Worm (Caenorhabditis elegans): ENCODE results near the gene lgc-25.

The lgc-25 gene

DNA sequence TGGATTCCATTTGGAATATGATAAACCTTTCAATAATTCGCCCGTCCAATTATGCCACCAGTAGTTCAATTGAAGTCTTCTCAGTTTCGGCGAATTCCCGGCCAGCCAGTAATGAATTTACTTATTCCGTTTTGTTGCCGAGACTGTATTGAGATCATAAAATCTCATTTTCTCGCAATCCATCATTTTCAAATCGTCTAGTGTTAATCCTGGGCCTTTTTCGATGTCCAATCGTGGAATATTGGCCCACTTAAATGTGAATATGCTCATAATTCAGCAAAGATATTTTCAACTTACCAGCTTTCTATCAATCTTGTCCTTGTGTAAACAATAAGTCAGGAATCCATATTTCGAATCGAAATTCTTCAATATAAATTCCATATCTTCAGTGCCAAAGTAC is 8.9 kb downstream of the lgc-25 start:
- TF ChIP-seq pes-1 (GFP tag; IDR thresholded peaks at IDR 0.05) (no peak), B0310.2 (tag; optimal IDR thresholded peaks at IDR 0.05) (no peak), tbx-11 (GFP tag; IDR thresholded peaks at IDR 0.05) (no peak), hnd-1 (tag; optimal IDR thresholded peaks at IDR 0.05) (no peak), tbx-37 (GFP tag; conservative IDR thresholded peaks at IDR 0.05) (no peak), hmbx-1 (tag; optimal IDR thresholded peaks at IDR 0.05) (no peak), sea-1 (GFP tag; conservative IDR thresholded peaks at IDR 0.05) (no peak), ceh-36 (tag; optimal IDR thresholded peaks at IDR 0.05) (no peak), flt-1 (GFP tag; IDR thresholded peaks at IDR 0.05) (no peak), F13C5.2 (tag; optimal IDR thresholded peaks at IDR 0.05) (no peak)

DNA sequence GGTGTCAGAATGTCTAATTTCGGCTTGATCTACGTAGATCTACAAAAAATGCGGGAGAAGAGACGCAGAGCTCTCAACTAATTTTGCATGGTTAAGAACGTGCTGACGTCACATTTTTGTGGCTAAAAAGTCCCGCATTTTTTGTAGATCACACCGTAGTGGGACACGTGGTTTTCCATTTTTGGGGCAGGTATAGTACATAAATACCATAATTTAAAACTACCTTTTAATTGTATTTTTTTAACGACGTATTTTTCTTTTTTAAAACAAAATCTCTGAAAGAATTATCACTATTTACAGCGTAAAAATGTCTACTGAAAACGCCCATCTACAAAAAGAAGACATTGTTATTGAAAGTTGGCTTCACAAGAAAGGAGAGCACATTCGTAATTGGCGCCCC is 14.1 kb downstream of the lgc-25 start, which contains the start of gene akt-2:
Gene akt-2, plus strand, starts transcription at position 301 of the 400 bp plus-strand sequence.
- TF ChIP-seq hnd-1 (tag; optimal IDR thresholded peaks at IDR 0.05) = no peak
- no peak for TF ChIP-seq hmbx-1 (tag; optimal IDR thresholded peaks at IDR 0.05)
- TF ChIP-seq scrt-1 (GFP tag; IDR thresholded peaks at IDR 0.05) = no peak
- TF ChIP-seq B0310.2 (tag; optimal IDR thresholded peaks at IDR 0.05) = no peak
- TF ChIP-seq tbx-37 (GFP tag; conservative IDR thresholded peaks at IDR 0.05) = no peak
- no peak for TF ChIP-seq flt-1 (GFP tag; IDR thresholded peaks at IDR 0.05)
- no peak for TF ChIP-seq ets-7 (tag; optimal IDR thresholded peaks at IDR 0.05)
- no peak for TF ChIP-seq ceh-36 (tag; optimal IDR thresholded peaks at IDR 0.05)
- no peak for TF ChIP-seq hmg-4 (GFP tag; optimal IDR thresholded peaks at IDR 0.05)
- no peak for TF ChIP-seq tra-4 (tag; optimal IDR thresholded peaks at IDR 0.05)
- TF ChIP-seq F13C5.2 (tag; optimal IDR thresholded peaks at IDR 0.05) = no peak
- TF ChIP-seq ceh-13 (GFP tag; optimal IDR thresholded peaks at IDR 0.05) = no peak
- no peak for TF ChIP-seq aly-1 (tag; optimal IDR thresholded peaks at IDR 0.05)
- no peak for TF ChIP-seq pes-1 (GFP tag; IDR thresholded peaks at IDR 0.05)
- no peak for TF ChIP-seq tbx-11 (GFP tag; IDR thresholded peaks at IDR 0.05)
- no peak for TF ChIP-seq ama-1 (optimal IDR thresholded peaks at IDR 0.05)
- no peak for TF ChIP-seq sea-1 (GFP tag; conservative IDR thresholded peaks at IDR 0.05)

DNA sequence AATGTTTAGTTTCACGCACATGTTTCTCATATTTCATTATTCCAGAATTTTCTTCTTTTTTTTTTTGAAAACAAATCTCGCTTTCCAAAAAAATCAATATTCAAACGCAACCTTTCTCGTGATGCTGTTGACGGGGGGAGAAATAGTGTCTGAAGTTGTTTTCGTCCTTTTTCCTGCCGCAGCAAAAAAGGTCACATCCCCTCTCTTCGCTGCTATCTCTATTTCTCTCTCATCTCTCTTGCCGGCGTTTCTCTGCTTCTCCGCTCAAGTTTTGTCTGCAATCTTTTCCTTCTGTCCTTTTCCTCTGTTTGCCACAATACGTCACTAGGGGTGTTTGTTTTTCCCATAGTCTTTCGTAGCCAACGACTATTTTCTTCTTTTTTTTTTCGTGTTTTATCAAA is 14.8 kb downstream of the lgc-25 start:
- TF ChIP-seq sea-1 (GFP tag; conservative IDR thresholded peaks at IDR 0.05) (no peak), hmbx-1 (tag; optimal IDR thresholded peaks at IDR 0.05) (no peak), scrt-1 (GFP tag; IDR thresholded peaks at IDR 0.05) (no peak)

DNA sequence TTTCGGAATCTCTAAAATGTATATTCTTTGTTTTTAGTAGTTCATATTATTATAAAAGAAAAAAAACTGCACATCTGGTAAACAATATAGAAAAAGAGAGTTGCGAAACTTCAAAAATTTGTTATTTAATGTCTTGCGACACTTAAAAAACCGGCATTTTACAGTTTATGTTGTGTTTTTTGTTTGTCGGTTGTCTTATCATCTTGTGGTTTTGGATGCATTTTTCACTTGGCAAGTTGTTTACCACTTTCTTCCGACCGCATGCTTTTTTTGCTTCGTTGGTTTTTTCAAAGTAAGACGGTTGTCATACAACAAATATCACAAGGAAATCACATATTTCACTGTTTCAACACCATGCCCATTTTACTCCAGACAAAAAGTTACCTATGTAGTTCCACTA is 15.9 kb downstream of the lgc-25 start:
- TF ChIP-seq hnd-1 (tag; optimal IDR thresholded peaks at IDR 0.05) (no peak), ets-7 (tag; optimal IDR thresholded peaks at IDR 0.05) (no peak), pes-1 (GFP tag; IDR thresholded peaks at IDR 0.05) (no peak), flt-1 (GFP tag; IDR thresholded peaks at IDR 0.05) (no peak), scrt-1 (GFP tag; IDR thresholded peaks at IDR 0.05) (no peak), ama-1 (optimal IDR thresholded peaks at IDR 0.05) (no peak), hmg-4 (GFP tag; optimal IDR thresholded peaks at IDR 0.05) (no peak), hmbx-1 (tag; optimal IDR thresholded peaks at IDR 0.05) (no peak), ceh-13 (GFP tag; optimal IDR thresholded peaks at IDR 0.05) (no peak), tra-4 (tag; optimal IDR thresholded peaks at IDR 0.05) (no peak), tbx-11 (GFP tag; IDR thresholded peaks at IDR 0.05) (no peak), ceh-36 (tag; optimal IDR thresholded peaks at IDR 0.05) (no peak), tbx-37 (GFP tag; conservative IDR thresholded peaks at IDR 0.05) (no peak), F13C5.2 (tag; optimal IDR thresholded peaks at IDR 0.05) (no peak), aly-1 (tag; optimal IDR thresholded peaks at IDR 0.05) (no peak), B0310.2 (tag; optimal IDR thresholded peaks at IDR 0.05) (no peak), sea-1 (GFP tag; conservative IDR thresholded peaks at IDR 0.05) (no peak)

DNA sequence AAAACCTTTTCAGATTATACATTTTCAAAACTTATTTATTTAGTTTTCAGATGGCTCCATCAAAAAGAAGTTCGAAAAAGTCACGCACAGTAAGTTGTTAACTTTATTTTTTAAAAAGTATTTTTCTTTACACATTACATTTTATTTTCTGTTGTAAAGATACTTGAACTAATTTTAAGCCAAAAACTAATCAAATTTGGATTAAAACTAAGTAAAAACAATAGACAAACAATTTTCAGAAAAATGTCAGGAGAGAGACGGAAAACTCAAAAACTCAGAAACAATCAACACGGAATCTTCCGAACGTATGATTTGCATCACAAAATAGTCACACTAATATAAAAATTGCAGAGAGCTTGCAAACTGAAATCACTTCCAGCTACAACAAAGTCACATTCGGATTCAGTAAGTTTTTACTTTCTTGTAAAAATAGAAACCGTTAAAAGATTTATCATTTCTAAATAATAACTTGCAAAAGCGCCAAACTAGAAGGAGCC is 19.6 kb downstream of the lgc-25 start, which contains the start of gene ceh-89:
Gene ceh-89, plus strand, starts transcription at position 51 of the 497 bp plus-strand sequence.
- TF ChIP-seq hmbx-1 (tag; optimal IDR thresholded peaks at IDR 0.05) (no peak), tbx-11 (GFP tag; IDR thresholded peaks at IDR 0.05) (no peak), aly-1 (tag; optimal IDR thresholded peaks at IDR 0.05) (no peak), tbx-37 (GFP tag; conservative IDR thresholded peaks at IDR 0.05) (no peak), ceh-13 (GFP tag; optimal IDR thresholded peaks at IDR 0.05) (no peak), hnd-1 (tag; optimal IDR thresholded peaks at IDR 0.05) (no peak), flt-1 (GFP tag; IDR thresholded peaks at IDR 0.05) (no peak), ceh-36 (tag; optimal IDR thresholded peaks at IDR 0.05) (no peak), sea-1 (GFP tag; conservative IDR thresholded peaks at IDR 0.05) (no peak), ama-1 (optimal IDR thresholded peaks at IDR 0.05) (no peak), scrt-1 (GFP tag; IDR thresholded peaks at IDR 0.05) (no peak), ets-7 (tag; optimal IDR thresholded peaks at IDR 0.05) (no peak), F13C5.2 (tag; optimal IDR thresholded peaks at IDR 0.05) (no peak), hmg-4 (GFP tag; optimal IDR thresholded peaks at IDR 0.05) (no peak), tra-4 (tag; optimal IDR thresholded peaks at IDR 0.05) (no peak), B0310.2 (tag; optimal IDR thresholded peaks at IDR 0.05) (no peak), pes-1 (GFP tag; IDR thresholded peaks at IDR 0.05) (no peak)

DNA sequence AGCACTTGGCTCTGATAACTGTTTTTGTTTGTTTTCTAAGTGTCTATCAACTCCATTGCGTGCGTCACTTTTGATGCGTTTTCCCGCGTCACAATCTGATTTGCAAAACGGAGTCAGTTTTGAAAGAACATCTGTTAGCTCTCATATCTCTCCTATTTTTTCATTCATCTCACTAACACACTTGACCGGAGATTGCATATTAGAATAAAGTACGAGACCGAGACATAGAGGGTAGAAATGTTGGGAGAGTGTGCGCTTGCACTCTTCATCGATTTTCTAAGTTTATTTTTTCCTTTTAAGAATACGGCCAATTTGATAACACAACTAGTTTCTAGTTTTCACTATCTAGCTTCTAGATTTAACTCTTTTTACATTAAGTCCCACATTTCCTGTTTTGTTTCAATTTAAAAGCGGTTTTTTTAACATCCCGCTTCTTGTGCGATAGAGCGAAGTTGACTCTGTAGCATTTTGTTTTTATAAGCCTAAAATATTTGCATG is 20.1 kb downstream of the lgc-25 start:
- TF ChIP-seq aly-1 (tag; optimal IDR thresholded peaks at IDR 0.05) = no peak
- no peak for TF ChIP-seq ets-7 (tag; optimal IDR thresholded peaks at IDR 0.05)
- TF ChIP-seq hmbx-1 (tag; optimal IDR thresholded peaks at IDR 0.05) = no peak
- TF ChIP-seq flt-1 (GFP tag; IDR thresholded peaks at IDR 0.05) = no peak
- no peak for TF ChIP-seq F13C5.2 (tag; optimal IDR thresholded peaks at IDR 0.05)
- TF ChIP-seq pes-1 (GFP tag; IDR thresholded peaks at IDR 0.05) = no peak
- no peak for TF ChIP-seq hmg-4 (GFP tag; optimal IDR thresholded peaks at IDR 0.05)
- TF ChIP-seq scrt-1 (GFP tag; IDR thresholded peaks at IDR 0.05) = no peak
- no peak for TF ChIP-seq B0310.2 (tag; optimal IDR thresholded peaks at IDR 0.05)
- no peak for TF ChIP-seq ama-1 (optimal IDR thresholded peaks at IDR 0.05)
- no peak for TF ChIP-seq tbx-11 (GFP tag; IDR thresholded peaks at IDR 0.05)
- no peak for TF ChIP-seq ceh-36 (tag; optimal IDR thresholded peaks at IDR 0.05)
- no peak for TF ChIP-seq hnd-1 (tag; optimal IDR thresholded peaks at IDR 0.05)

DNA sequence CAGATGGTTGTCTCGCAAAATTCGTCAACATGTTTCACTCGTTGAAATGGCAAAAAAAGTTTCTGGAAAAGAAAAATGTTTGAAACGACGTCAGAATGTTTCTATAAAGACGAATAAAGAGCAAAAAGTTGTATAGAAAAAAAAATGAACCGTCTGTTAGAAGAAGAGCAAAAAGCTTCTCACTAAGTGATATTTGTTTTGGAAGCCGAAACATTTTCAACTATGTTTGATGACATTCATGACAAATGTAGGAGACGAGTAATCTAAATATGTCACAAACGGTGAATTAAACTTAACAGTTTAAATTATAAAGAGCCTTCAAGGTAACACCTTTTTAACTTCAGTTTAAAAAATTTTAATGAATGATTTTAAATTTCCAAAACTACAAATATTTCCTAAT is 21.5 kb downstream of the lgc-25 start, which contains the start of gene nkat-1:
Gene nkat-1, minus strand, starts transcription at position 101 of the 400 bp plus-strand sequence.
- TF ChIP-seq ama-1 (optimal IDR thresholded peaks at IDR 0.05) (no peak), pes-1 (GFP tag; IDR thresholded peaks at IDR 0.05) (no peak), ets-7 (tag; optimal IDR thresholded peaks at IDR 0.05) (no peak), aly-1 (tag; optimal IDR thresholded peaks at IDR 0.05) (no peak), B0310.2 (tag; optimal IDR thresholded peaks at IDR 0.05) (no peak)

All from whole organism, early embryonic.